Worm (Caenorhabditis elegans) whole organism, L4/young adult: ENCODE results near the gene mett-10.

Experiments used
- dao-5 ChIP-seq: sonication (generic microtip); optimal IDR thresholded peaks from 2 replicates; lab custom pipeline; 2016; ENCODE audit warnings: missing genotype, missing genetic modification characterization, moderate library complexity, missing compliant biosample characterization
- him-1 ChIP-seq: sonication (generic microtip); optimal IDR thresholded peaks from 2 replicates; lab custom pipeline; 2016; ENCODE audit warnings: missing genotype, missing genetic modification reagents, missing genetic modification characterization, missing compliant biosample characterization

- TF ChIP-seq him-1 (tag; lab: Kevin White, UChicago) = no peak
- TF ChIP-seq dao-5 (tag; lab: Kevin White, UChicago) = no peak
Observed at ce11 chrIII:10076042-10076441, 38.8 kb upstream of the mett-10 start.
